Fruit fly (Drosophila melanogaster): ENCODE measurements around the gene gnu.

gnu gene

DNA sequence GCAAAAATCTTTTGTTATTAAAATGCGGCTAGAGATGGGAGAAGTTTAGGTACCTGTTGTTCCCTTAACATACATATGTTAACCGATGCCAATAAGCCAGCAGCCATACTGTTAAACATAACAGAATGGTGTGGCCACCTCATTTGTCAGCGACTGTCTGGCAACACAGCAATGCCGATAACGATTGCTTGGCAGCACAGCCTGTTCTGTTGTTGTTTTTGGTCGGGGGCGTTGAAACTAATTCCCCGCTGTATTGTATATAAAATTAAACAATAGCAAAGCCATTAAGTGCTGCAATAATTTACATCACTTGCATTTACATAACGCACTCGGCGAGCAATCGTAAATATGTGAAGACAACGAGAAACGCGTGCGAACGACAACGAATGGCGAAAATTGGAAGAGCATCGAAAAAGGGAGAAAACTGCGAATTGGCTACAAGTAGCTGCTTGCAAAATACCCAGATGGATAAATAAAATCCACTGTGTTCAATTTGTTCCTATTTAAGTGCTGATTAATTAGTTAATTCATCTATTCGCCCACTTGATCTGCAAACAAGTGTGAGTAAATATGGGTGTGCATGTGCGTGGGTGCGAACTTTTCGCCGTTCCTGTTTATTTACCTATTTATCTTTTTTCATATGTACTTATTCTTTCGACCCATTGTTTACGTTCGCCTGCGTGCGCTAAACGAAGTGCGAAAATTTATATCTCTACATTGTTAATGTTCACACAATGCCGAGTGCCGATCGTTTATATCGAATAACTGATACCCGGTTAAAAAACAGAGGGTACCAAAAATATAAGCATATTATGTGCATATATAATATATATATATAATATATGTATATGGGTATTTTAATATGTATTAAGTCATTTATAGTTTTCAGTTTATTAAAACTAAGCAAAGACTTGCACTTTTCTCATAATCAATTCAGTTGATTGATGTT is 41.0 kb downstream of the gnu start, which contains the start of the genes Tsen34 and Mgat4a (continued):
- TF ChIP-seq tio (GFP tag; optimal IDR thresholded peaks at IDR 0.05) (no peak), CG13287 (GFP tag; IDR thresholded peaks at IDR 0.05; ENCODE audit: partially characterized antibody) (peak; percentile 68), CG5245 (GFP tag; optimal IDR thresholded peaks at IDR 0.05) (no peak), NK7.1 (GFP tag; optimal IDR thresholded peaks at IDR 0.05) (peak; percentile 44), CG13424 (tag; optimal IDR thresholded peaks at IDR 0.05) (no peak), Hand (GFP tag; optimal IDR thresholded peaks at IDR 0.05) (no peak), CG12391 (tag; optimal IDR thresholded peaks at IDR 0.05) (no peak), Scr (GFP tag; IDR thresholded peaks at IDR 0.05; ENCODE audit: partially characterized antibody) (peak; percentile 45), CG30020 (tag; optimal IDR thresholded peaks at IDR 0.05) (peak; percentile 9), CrebB (tag; optimal IDR thresholded peaks at IDR 0.05) (peak; percentile 55), CG18476 (GFP tag; optimal IDR thresholded peaks at IDR 0.05) (peak; percentile 15), HLH4C (GFP tag; IDR thresholded peaks at IDR 0.05; ENCODE audit: partially characterized antibody) (peak; percentile 68), Pdp1 (GFP tag; optimal IDR thresholded peaks at IDR 0.05) (peak; percentile 9 to 65), hth (optimal IDR thresholded peaks at IDR 0.05) (no peak), ap (GFP tag; IDR thresholded peaks at IDR 0.05) (no peak), Chrac-16 (GFP tag; optimal IDR thresholded peaks at IDR 0.05) (no peak), kah (GFP tag; optimal IDR thresholded peaks at IDR 0.05) (peak; percentile 77), CG10274 (GFP tag; optimal IDR thresholded peaks at IDR 0.05) (no peak), sd (tag; optimal IDR thresholded peaks at IDR 0.05) (no peak), Ada2b (GFP tag; IDR thresholded peaks at IDR 0.05) (no peak; the same call in 1 of the 2 replicates), vfl (GFP tag; optimal IDR thresholded peaks at IDR 0.05) (no peak), CG10979 (tag; optimal IDR thresholded peaks at IDR 0.05) (no peak), unc-4 (GFP tag; IDR thresholded peaks at IDR 0.05; ENCODE audit: partially characterized antibody) (peak; percentile 66), H2.0 (GFP tag; IDR thresholded peaks at IDR 0.05) (0 out of 2 replicates have a peak, but pooled peaks have one; percentile 29), CG15479 (GFP tag; optimal IDR thresholded peaks at IDR 0.05) (peak; percentile 43), fd96Cb (tag; optimal IDR thresholded peaks at IDR 0.05) (no peak), Nf-YC (tag; optimal IDR thresholded peaks at IDR 0.05) (no peak), Opbp (GFP tag; IDR thresholded peaks at IDR 0.05; ENCODE audit: partially characterized antibody) (peak; percentile 74; the same call in 2 of the 3 replicates), CG4424 (GFP tag; optimal IDR thresholded peaks at IDR 0.05) (no peak), CG16815 (GFP tag; optimal IDR thresholded peaks at IDR 0.05) (no peak), CG8478 (optimal IDR thresholded peaks at IDR 0.05) (no peak), CG2678 (tag; optimal IDR thresholded peaks at IDR 0.05) (no peak), knrl (GFP tag; IDR thresholded peaks at IDR 0.05; ENCODE audit: partially characterized antibody) (peak; percentile 55; the same call in 2 of the 3 replicates), CG1233 (GFP tag; optimal IDR thresholded peaks at IDR 0.05) (peak; percentile 47), Doc2 (GFP tag; IDR thresholded peaks at IDR 0.05) (no peak), HLH3B (GFP tag; IDR thresholded peaks at IDR 0.05) (no peak), hbn (GFP tag; IDR thresholded peaks at IDR 0.05; ENCODE audit: partially characterized antibody) (peak; percentile 50; the same call in 1 of the 2 replicates), hb (GFP tag; IDR thresholded peaks at IDR 0.05; ENCODE audit: partially characterized antibody) (no peak), CG6689 (GFP tag; IDR thresholded peaks at IDR 0.05) (no peak), Ssrp (tag; optimal IDR thresholded peaks at IDR 0.05) (no peak), ci (GFP tag; IDR thresholded peaks at IDR 0.05) (0 out of 3 replicates have a peak, but pooled peaks have one; percentile 6), amos (GFP tag; IDR thresholded peaks at IDR 0.05; ENCODE audit: partially characterized antibody) (peak; percentile 64; the same call in 1 of the 2 replicates), sisA (GFP tag; IDR thresholded peaks at IDR 0.05) (no peak), Elba2 (GFP tag; optimal IDR thresholded peaks at IDR 0.05) (peak; percentile 93), CG32767 (GFP tag; IDR thresholded peaks at IDR 0.05) (no peak), CG15011 (GFP tag; optimal IDR thresholded peaks at IDR 0.05) (peak; percentile 65), CG6765 (GFP tag; optimal IDR thresholded peaks at IDR 0.05) (peak; percentile 56)

Measured in whole organism, embryonic.